Worm (Caenorhabditis elegans): ENCODE results near the gene clec-210.

- TF ChIP-seq dox-1 (GFP tag; IDR thresholded peaks at IDR 0.05): no peak
- no peak for TF ChIP-seq bed-1 (GFP tag; IDR thresholded peaks at IDR 0.05)
- TF ChIP-seq madf-10 (tag; optimal IDR thresholded peaks at IDR 0.05): no peak
- no peak for TF ChIP-seq F57C9.4 (tag; optimal IDR thresholded peaks at IDR 0.05)
- TF ChIP-seq pha-4 (tag; optimal IDR thresholded peaks at IDR 0.05): no peak
- TF ChIP-seq dpl-1 (GFP tag; optimal IDR thresholded peaks at IDR 0.05): no peak
- TF ChIP-seq nhr-90 (tag; optimal IDR thresholded peaks at IDR 0.05): no peak
- TF ChIP-seq Y53F4B.3 (GFP tag; IDR thresholded peaks at IDR 0.05): no peak
- TF ChIP-seq F39B2.1 (GFP tag; IDR thresholded peaks at IDR 0.05): no peak
Observed at ce11 chrV:3128803-3129202, 10.6 kb downstream of the clec-210 start, which contains the start of gene tat-6.

Data from whole organism, young adult.